Fruit fly (Drosophila melanogaster) whole organism, embryonic: ENCODE data around the gene CG4020.

Source experiments
- CG10321 ChIP-seq: fragments of 200-800 bp; sonication (Bioruptor generic); IDR thresholded peaks from 2 replicates; pipeline ENCODE4 v1.3.6; 2022; ENCODE audit warnings: missing biosample characterization, missing genetic modification characterization
- CG10462 ChIP-seq: fragments of 200-800 bp; sonication (Bioruptor generic); optimal IDR thresholded peaks from 2 replicates; lab custom pipeline; 2016; ENCODE audit warnings: missing biosample characterization, missing genetic modification characterization
- CG11247 ChIP-seq: fragments of 200-800 bp; sonication (Bioruptor generic); IDR thresholded peaks from 2 replicates; pipeline ENCODE4 v1.3.6; 2022; ENCODE audit warnings: missing biosample characterization, missing genetic modification characterization
- CG11456 ChIP-seq: fragments of 200-800 bp; sonication (Bioruptor generic); IDR thresholded peaks from 3 replicates; pipeline ENCODE4 v1.3.6; 2022; ENCODE audit warnings: missing biosample characterization, missing genetic modification characterization
- CG12391 ChIP-seq: fragments of 200-800 bp; sonication (Bioruptor generic); optimal IDR thresholded peaks from 3 replicates; lab custom pipeline; 2018; ENCODE audit warnings: missing biosample characterization, mild to moderate bottlenecking, missing genetic modification characterization, moderate library complexity
- CG12659 ChIP-seq: fragments of 200-800 bp; sonication (Bioruptor generic); optimal IDR thresholded peaks from 3 replicates; lab custom pipeline; 2017; ENCODE audit warnings: mild to moderate bottlenecking, missing biosample characterization, missing genetic modification reagents, missing genetic modification characterization
- CG14860 ChIP-seq: fragments of 200-800 bp; sonication (Bioruptor generic); IDR thresholded peaks from 3 replicates; pipeline ENCODE4 v1.3.6; 2022; ENCODE audit warnings: missing biosample characterization, missing genetic modification characterization; ENCODE audit not compliant: partially characterized antibody
- CG15514 ChIP-seq: fragments of 200-800 bp; sonication (Bioruptor generic); optimal IDR thresholded peaks from 3 replicates; lab custom pipeline; 2017; ENCODE audit warnings: missing biosample characterization, missing genetic modification characterization, mild to moderate bottlenecking, moderate library complexity, missing genetic modification reagents
- CG18262 ChIP-seq: fragments of 200-800 bp; optimal IDR thresholded peaks from 3 replicates; lab custom pipeline; 2019; ENCODE audit warnings: missing biosample characterization, mild to moderate bottlenecking, missing genetic modification characterization, moderate library complexity
- CG2678 ChIP-seq: fragments of 200-800 bp; sonication (Bioruptor generic); optimal IDR thresholded peaks from 3 replicates; lab custom pipeline; 2019; ENCODE audit warnings: missing biosample characterization, mild to moderate bottlenecking, missing genetic modification characterization, moderate library complexity
- CG2712 ChIP-seq: fragments of 200-800 bp; optimal IDR thresholded peaks from 3 replicates; lab custom pipeline; 2019; ENCODE audit warnings: missing biosample characterization, mild to moderate bottlenecking, missing genetic modification characterization, moderate library complexity
- CG4360 ChIP-seq: fragments of 200-800 bp; sonication (Bioruptor generic); IDR thresholded peaks from 2 replicates; pipeline ENCODE4 v1.3.6; 2022; ENCODE audit warnings: missing biosample characterization, missing genetic modification characterization
- CG6654 ChIP-seq: fragments of 200-800 bp; sonication (Bioruptor generic); optimal IDR thresholded peaks from 2 replicates; lab custom pipeline; 2017; ENCODE audit warnings: missing biosample characterization, mild to moderate bottlenecking, missing genetic modification characterization
- CG8924 ChIP-seq: fragments of 200-800 bp; optimal IDR thresholded peaks from 3 replicates; lab custom pipeline; 2019; ENCODE audit warnings: missing biosample characterization, mild to moderate bottlenecking, missing genetic modification characterization, moderate library complexity
- CTCF ChIP-seq: fragments of 200-800 bp; sonication (Bioruptor generic); optimal IDR thresholded peaks from 2 replicates; lab custom pipeline; 2017; ENCODE audit warnings: missing biosample characterization, mild to moderate bottlenecking, missing genetic modification characterization, moderate library complexity
- CoRest ChIP-seq: fragments of 200-800 bp; sonication (Bioruptor generic); optimal IDR thresholded peaks from 3 replicates; lab custom pipeline; 2018; ENCODE audit warnings: missing biosample characterization, mild to moderate bottlenecking, missing genetic modification characterization, moderate library complexity
- Dll ChIP-seq: fragments of 200-800 bp; sonication (Bioruptor generic); IDR thresholded peaks from 4 replicates; pipeline ENCODE4 v1.3.6; 2022; ENCODE audit warnings: missing biosample characterization, missing genetic modification characterization; ENCODE audit not compliant: partially characterized antibody
- Gug ChIP-seq: fragments of 200-800 bp; sonication (Bioruptor generic); IDR thresholded peaks from 4 replicates; pipeline ENCODE4 v1.3.6; 2022; ENCODE audit warnings: missing biosample characterization, missing genetic modification characterization
- HHEX ChIP-seq: fragments of 200-800 bp; sonication (Bioruptor generic); optimal IDR thresholded peaks from 3 replicates; lab custom pipeline; 2017; ENCODE audit warnings: missing biosample characterization, mild to moderate bottlenecking, missing genetic modification characterization, missing genetic modification reagents
- HLH3B ChIP-seq: fragments of 200-800 bp; sonication (Bioruptor generic); IDR thresholded peaks from 2 replicates; pipeline ENCODE4 v1.3.6; 2022; ENCODE audit warnings: missing biosample characterization, missing genetic modification characterization
- HLH54F ChIP-seq: fragments of 200-800 bp; sonication (Bioruptor generic); optimal IDR thresholded peaks from 3 replicates; lab custom pipeline; 2016; ENCODE audit warnings: missing biosample characterization, missing genetic modification characterization
- HLHmδ ChIP-seq: fragments of 200-800 bp; sonication (Bioruptor generic); optimal IDR thresholded peaks from 2 replicates; lab custom pipeline; 2018; ENCODE audit warnings: missing biosample characterization, mild to moderate bottlenecking, missing genetic modification characterization, moderate library complexity
- Hr78 ChIP-seq, 2 experiments: fragments of 200-800 bp in 1 of 2; fragments of >200 bp in 1 of 2; sonication (Bioruptor generic) in 1 of 2; optimal IDR thresholded peaks; 2 replicates each; lab custom pipeline; 2017 to 2019; ENCODE audit warnings: missing biosample characterization in 2 of 2, missing genetic modification characterization in 2 of 2, mild to moderate bottlenecking in 1 of 2, moderate library complexity in 1 of 2
- Kr ChIP-seq: fragments of 200-800 bp; sonication (Bioruptor generic); optimal IDR thresholded peaks from 2 replicates; lab custom pipeline; 2017; ENCODE audit warnings: missing biosample characterization, mild to moderate bottlenecking, missing genetic modification characterization
- Mad ChIP-seq: fragments of 200-800 bp; sonication (Bioruptor generic); optimal IDR thresholded peaks from 2 replicates; lab custom pipeline; 2016; ENCODE audit warnings: missing biosample characterization, missing genetic modification characterization
- Med ChIP-seq: fragments of 200-800 bp; sonication (Bioruptor generic); peaks from one replicate; lab custom pipeline; 2016; ENCODE audit warnings: missing biosample characterization, missing genetic modification characterization, mild to moderate bottlenecking, inconsistent platforms, moderate library complexity
- Poxn ChIP-seq: fragments of 200-800 bp; sonication (Bioruptor generic); IDR thresholded peaks from 2 replicates; pipeline ENCODE4 v1.3.6; 2022; ENCODE audit warnings: missing biosample characterization, missing genetic modification characterization
- Rfx ChIP-seq: fragments of 200-800 bp; sonication (Bioruptor generic); IDR thresholded peaks from 2 replicates; pipeline ENCODE4 v1.3.6; 2022; ENCODE audit warnings: missing biosample characterization, missing genetic modification characterization
- Xbp1 ChIP-seq: fragments of 200-800 bp; sonication (Bioruptor generic); optimal IDR thresholded peaks from 3 replicates; lab custom pipeline; 2016; ENCODE audit warnings: missing biosample characterization, mild to moderate bottlenecking, missing genetic modification characterization
- abd-A ChIP-seq: fragments of 200-800 bp; sonication (Bioruptor generic); optimal IDR thresholded peaks from 3 replicates; lab custom pipeline; 2019; ENCODE audit warnings: missing biosample characterization, mild to moderate bottlenecking, missing genetic modification characterization, moderate library complexity
- az2 ChIP-seq: fragments of 200-800 bp; sonication (Bioruptor generic); optimal IDR thresholded peaks from 3 replicates; lab custom pipeline; 2016; ENCODE audit warnings: missing biosample characterization, missing genetic modification characterization
- chinmo ChIP-seq: fragments of 200-800 bp; sonication (Bioruptor generic); IDR thresholded peaks from 4 replicates; pipeline ENCODE4 v1.3.6; 2022; ENCODE audit warnings: missing biosample characterization, missing genetic modification characterization; ENCODE audit not compliant: partially characterized antibody
- chn ChIP-seq: fragments of 200-800 bp; sonication (Bioruptor generic); optimal IDR thresholded peaks from 2 replicates; lab custom pipeline; 2016; ENCODE audit warnings: missing biosample characterization, missing genetic modification characterization
- corto ChIP-seq: fragments of 200-800 bp; sonication (Bioruptor generic); optimal IDR thresholded peaks from 2 replicates; lab custom pipeline; 2016; ENCODE audit warnings: missing biosample characterization, mild to moderate bottlenecking, missing genetic modification characterization, moderate library complexity
- crol ChIP-seq: fragments of 200-800 bp; sonication (Bioruptor generic); IDR thresholded peaks from 2 replicates; pipeline ENCODE4 v1.3.6; 2022; ENCODE audit warnings: missing biosample characterization, missing genetic modification characterization
- gce ChIP-seq: fragments of 200-800 bp; sonication (Bioruptor generic); IDR thresholded peaks from 3 replicates; pipeline ENCODE4 v1.3.6; 2022; ENCODE audit warnings: missing biosample characterization, missing genetic modification characterization
- gem ChIP-seq: fragments of 200-800 bp; sonication (Bioruptor generic); optimal IDR thresholded peaks from 2 replicates; lab custom pipeline; 2019; ENCODE audit warnings: missing biosample characterization, mild to moderate bottlenecking, missing genetic modification characterization, moderate library complexity
- her ChIP-seq: fragments of 200-800 bp; sonication (Bioruptor generic); optimal IDR thresholded peaks from 2 replicates; lab custom pipeline; 2016; ENCODE audit warnings: missing biosample characterization, missing genetic modification characterization
- kay ChIP-seq: fragments of 200-800 bp; sonication (Bioruptor generic); optimal IDR thresholded peaks from 2 replicates; lab custom pipeline; 2016; ENCODE audit warnings: missing biosample characterization, missing genetic modification characterization
- lbe ChIP-seq: fragments of 200-800 bp; sonication (Bioruptor generic); optimal IDR thresholded peaks from 2 replicates; lab custom pipeline; 2016; ENCODE audit warnings: missing biosample characterization, mild to moderate bottlenecking, missing genetic modification characterization
- lilli ChIP-seq: fragments of 200-800 bp; sonication (Bioruptor generic); optimal IDR thresholded peaks from 3 replicates; lab custom pipeline; 2016; ENCODE audit warnings: missing biosample characterization, missing genetic modification characterization
- oc ChIP-seq: fragments of 200-800 bp; sonication (Bioruptor generic); optimal IDR thresholded peaks from 2 replicates; lab custom pipeline; 2018; ENCODE audit warnings: missing biosample characterization, mild to moderate bottlenecking, missing genetic modification characterization, moderate library complexity
- salm ChIP-seq: fragments of 200-800 bp; sonication (Bioruptor generic); optimal IDR thresholded peaks from 2 replicates; lab custom pipeline; 2018; ENCODE audit warnings: missing biosample characterization, mild to moderate bottlenecking, missing genetic modification characterization
- sna ChIP-seq: fragments of 200-800 bp; sonication (Bioruptor generic); IDR thresholded peaks from 2 replicates; pipeline ENCODE4 v1.3.6; 2022; ENCODE audit warnings: missing biosample characterization, missing genetic modification characterization; ENCODE audit not compliant: partially characterized antibody
- sob ChIP-seq: fragments of 200-800 bp; sonication (Bioruptor generic); IDR thresholded peaks from 2 replicates; pipeline ENCODE4 v1.3.6; 2022; ENCODE audit warnings: missing biosample characterization, missing genetic modification characterization
- stc ChIP-seq: fragments of 200-800 bp; sonication (Bioruptor generic); IDR thresholded peaks from 2 replicates; pipeline ENCODE4 v1.3.6; 2022; ENCODE audit warnings: missing biosample characterization, missing genetic modification characterization
- tup ChIP-seq: fragments of 200-800 bp; sonication (Bioruptor generic); optimal IDR thresholded peaks from 2 replicates; lab custom pipeline; 2016; ENCODE audit warnings: missing biosample characterization, mild to moderate bottlenecking, missing genetic modification characterization, moderate library complexity
- zfh1 ChIP-seq: fragments of 200-800 bp; sonication (Bioruptor generic); IDR thresholded peaks from 3 replicates; pipeline ENCODE4 v1.3.6; 2022; ENCODE audit warnings: missing biosample characterization, missing genetic modification characterization

Gene CG4020

DNA sequence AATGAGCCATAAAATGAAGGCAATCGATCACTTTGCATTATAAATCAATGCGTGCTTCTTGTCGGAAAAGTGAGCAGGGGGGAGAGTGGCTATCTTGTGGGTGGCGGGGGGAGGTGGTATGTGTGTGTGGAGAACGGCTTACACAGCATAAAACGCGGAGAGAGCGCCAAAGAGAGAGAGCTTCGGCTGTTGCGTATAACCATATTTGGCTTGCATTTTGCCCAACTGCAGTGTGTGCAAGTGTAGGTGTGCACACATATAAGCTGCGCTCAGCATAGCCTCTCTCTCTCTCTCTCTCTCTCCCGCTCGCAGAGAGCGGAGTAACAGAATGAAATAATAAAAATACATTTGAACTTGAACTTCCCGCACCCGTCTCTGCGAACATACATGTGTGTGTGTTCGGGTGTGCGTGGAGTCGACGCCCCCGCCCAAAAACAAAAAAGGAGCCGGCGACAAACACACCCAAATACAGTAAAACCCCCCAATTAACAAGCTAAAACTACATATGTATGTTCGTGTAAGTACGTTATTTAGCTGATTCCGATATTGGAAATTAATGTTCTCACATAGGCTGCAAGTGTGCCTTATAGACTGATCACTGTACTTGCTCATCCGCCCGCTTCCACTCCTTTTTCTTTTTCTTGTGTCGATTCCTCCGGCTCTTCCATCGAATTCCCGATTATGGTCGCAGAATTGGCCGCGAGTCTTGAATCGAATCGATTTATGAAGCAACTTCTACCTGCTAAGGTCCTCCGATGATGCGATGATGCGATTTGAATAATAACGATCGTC lies 18.6 kb upstream of the CG4020 start (continued):
- peak; percentile 30 for TF ChIP-seq Xbp1 (GFP tag; lab: Kevin White, UChicago)
- TF ChIP-seq CG12391 (tag; lab: Kevin White, UChicago), result peak; percentile 29
- TF ChIP-seq Med (GFP tag; lab: Kevin White, UChicago), result peak; percentile 85
- TF ChIP-seq salm (tag; lab: Kevin White, UChicago), result no peak
- peak; percentile 2 for TF ChIP-seq CG15514
- TF ChIP-seq Poxn, result no peak
- peak; percentile 77; the same call in 2 of the 3 replicates for TF ChIP-seq zfh1 (GFP tag; lab: Robert Waterston, UW)
- TF ChIP-seq chinmo (GFP tag; lab: Robert Waterston, UW), result peak; percentile 64; the same call in 1 of the 4 replicates
- TF ChIP-seq gem (tag; lab: Kevin White, UChicago), result peak; percentile 56
- no peak for TF ChIP-seq HLH54F (GFP tag; lab: Kevin White, UChicago)
- 0 out of 2 replicates have a peak, but pooled peaks have one; percentile 11 for TF ChIP-seq CG10321
- TF ChIP-seq Mad (GFP tag; lab: Kevin White, UChicago), result no peak
- TF ChIP-seq sna (GFP tag; lab: Robert Waterston, UW), result 0 out of 2 replicates have a peak, but pooled peaks have one; percentile 19
- TF ChIP-seq CG12659 (GFP tag; lab: Kevin White, UChicago), result peak; percentile 4
- TF ChIP-seq CTCF (GFP tag; lab: Kevin White, UChicago), result no peak
- TF ChIP-seq Hr78 (GFP tag; optimal IDR thresholded peaks at IDR 0.05; lab: Kevin White, UChicago), result peak in 1 of 2 experiments; percentile 67
- no peak for TF ChIP-seq tup
- TF ChIP-seq CG4360 (GFP tag; lab: Robert Waterston, UW), result no peak
- peak; percentile 7 for TF ChIP-seq CG2678
- TF ChIP-seq corto (GFP tag; lab: Kevin White, UChicago), result peak; percentile 65
- TF ChIP-seq CG11247 (GFP tag; lab: Robert Waterston, UW), result 0 out of 2 replicates have a peak, but pooled peaks have one; percentile 25
- TF ChIP-seq sob (GFP tag; lab: Robert Waterston, UW), result 0 out of 2 replicates have a peak, but pooled peaks have one; percentile 26
- no peak for TF ChIP-seq stc
- 0 out of 4 replicates have a peak, but pooled peaks have one; percentile 40 for TF ChIP-seq Dll
- no peak for TF ChIP-seq az2 (GFP tag; lab: Kevin White, UChicago)
- TF ChIP-seq lilli, result no peak
- TF ChIP-seq CG2712 (tag; lab: Kevin White, UChicago), result peak; percentile 55
- TF ChIP-seq CG11456, result peak; percentile 52; the same call in 2 of the 3 replicates
- TF ChIP-seq chn (GFP tag; lab: Kevin White, UChicago), result peak; percentile 2
- TF ChIP-seq HLHmδ (GFP tag; lab: Kevin White, UChicago), result peak; percentile 22
- TF ChIP-seq lbe, result peak; percentile 49
- TF ChIP-seq CG14860 (GFP tag; lab: Robert Waterston, UW), result no peak
- no peak for TF ChIP-seq HLH3B (GFP tag; lab: Robert Waterston, UW)
- TF ChIP-seq CG18262 (tag; lab: Kevin White, UChicago), result peak; percentile 46
- no peak for TF ChIP-seq kay
- no peak for TF ChIP-seq CG6654
- 0 out of 3 replicates have a peak, but pooled peaks have one; percentile 13 for TF ChIP-seq gce
- TF ChIP-seq CG10462 (GFP tag; lab: Kevin White, UChicago), result no peak
- peak; percentile 6 for TF ChIP-seq her (GFP tag; lab: Kevin White, UChicago)
- 0 out of 4 replicates have a peak, but pooled peaks have one; percentile 23 for TF ChIP-seq Gug (GFP tag; lab: Robert Waterston, UW)
- no peak for TF ChIP-seq HHEX (GFP tag; lab: Kevin White, UChicago)
- no peak for TF ChIP-seq CG8924 (tag; lab: Kevin White, UChicago)
- TF ChIP-seq abd-A (tag; lab: Kevin White, UChicago), result peak; percentile 32
- no peak for TF ChIP-seq Kr
- TF ChIP-seq CoRest, result no peak
- TF ChIP-seq Rfx, result no peak
- TF ChIP-seq oc (tag; lab: Kevin White, UChicago), result peak; percentile 57
- peak; percentile 97 for TF ChIP-seq crol
